Worm (Caenorhabditis elegans): ENCODE measurements around the gene D2023.3.

DNA sequence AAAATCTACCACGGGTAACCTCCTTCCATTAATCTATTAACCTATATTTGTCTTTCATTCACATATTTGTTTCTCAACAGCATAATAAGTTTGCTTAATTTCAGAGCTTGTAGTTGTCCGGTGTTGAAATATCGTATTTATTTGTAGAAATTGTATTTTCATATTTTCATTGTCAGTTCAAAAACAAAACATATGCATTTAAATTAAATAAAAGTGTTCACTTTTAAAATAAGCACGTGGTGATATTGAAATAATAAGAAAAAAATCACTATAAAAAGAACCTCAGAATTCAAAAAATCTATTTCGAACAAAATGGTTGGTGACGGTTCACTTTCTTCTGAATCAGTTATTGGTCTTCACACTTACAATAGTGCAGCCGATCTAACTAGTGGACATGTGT is 53.2 kb downstream of the D2023.3 start, which contains the start of gene T04F3.3:
- TF ChIP-seq snpc-4 (tag; optimal IDR thresholded peaks at IDR 0.05) (no peak), ceh-9 (tag; optimal IDR thresholded peaks at IDR 0.05) (no peak), R02D3.7 (tag; optimal IDR thresholded peaks at IDR 0.05) (no peak), aly-2 (tag; optimal IDR thresholded peaks at IDR 0.05) (no peak), tbx-2 (tag; optimal IDR thresholded peaks at IDR 0.05) (no peak), elt-2 (tag; optimal IDR thresholded peaks at IDR 0.05) (no peak), nhr-76 (tag; optimal IDR thresholded peaks at IDR 0.05) (no peak), nhr-28 (tag; optimal IDR thresholded peaks at IDR 0.05) (no peak), mml-1 (tag; optimal IDR thresholded peaks at IDR 0.05) (no peak)
